Worm (Caenorhabditis elegans) whole organism, L4/young adult: Measurements from ENCODE around the gene ula-1.

Experiments used
- W03F9.2 ChIP-seq: fragments of 150-350 bp; optimal IDR thresholded peaks from 2 replicates; lab custom pipeline; 2014; ENCODE audit warnings: missing biosample characterization, missing genetic modification characterization
- dao-5 ChIP-seq: sonication (generic microtip); optimal IDR thresholded peaks from 2 replicates; lab custom pipeline; 2016; ENCODE audit warnings: missing genotype, missing genetic modification characterization, moderate library complexity, missing compliant biosample characterization
- him-1 ChIP-seq: sonication (generic microtip); optimal IDR thresholded peaks from 2 replicates; lab custom pipeline; 2016; ENCODE audit warnings: missing genotype, missing genetic modification reagents, missing genetic modification characterization, missing compliant biosample characterization

The ula-1 gene

DNA sequence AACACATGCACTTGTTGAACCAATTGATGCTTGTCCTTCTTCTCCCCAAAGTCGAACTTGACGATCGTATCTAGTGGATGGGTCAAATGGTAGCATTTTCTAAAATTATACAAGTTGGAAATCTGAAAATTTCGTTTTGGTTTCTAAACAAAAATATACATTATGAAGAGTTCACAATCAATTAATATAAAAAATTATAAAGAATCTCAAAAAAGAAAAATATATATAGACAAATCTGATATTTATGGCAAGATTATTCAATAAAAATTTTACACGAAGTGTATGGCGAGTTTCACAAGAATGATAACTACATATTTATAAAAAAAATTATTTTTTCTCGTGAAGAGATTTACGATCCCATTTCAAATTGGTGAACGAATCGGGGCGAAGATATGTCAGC is at the start of gene ula-1:
ula-1 (minus strand) TSS at position 101 of the 400 bp plus-strand sequence.
- no peak for TF ChIP-seq W03F9.2 (tag; lab: Kevin White, UChicago)
- TF ChIP-seq dao-5 (tag; lab: Kevin White, UChicago), result no peak
- no peak for TF ChIP-seq him-1 (tag; lab: Kevin White, UChicago)

DNA sequence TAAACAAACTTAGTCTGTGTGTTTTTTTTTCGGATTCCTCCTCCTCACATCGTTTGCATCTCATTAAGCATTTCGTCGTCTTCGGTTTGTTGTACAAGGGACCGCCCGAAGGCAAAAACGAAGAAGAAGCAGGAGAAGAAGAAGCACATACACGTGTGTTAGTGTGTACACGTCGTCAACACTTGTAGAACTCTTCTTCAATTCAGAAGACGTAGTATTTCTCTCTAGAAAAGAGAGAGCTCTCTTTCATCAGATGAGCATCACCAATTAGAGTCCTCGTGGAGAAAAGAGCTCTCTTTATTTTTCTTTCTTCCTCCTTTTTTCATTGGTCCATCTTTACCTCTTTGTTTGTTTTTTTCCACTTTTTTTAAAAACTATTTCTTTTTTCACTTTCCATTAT is 48.0 kb upstream of the ula-1 start:
- TF ChIP-seq him-1 (tag; lab: Kevin White, UChicago) (no peak), W03F9.2 (tag; lab: Kevin White, UChicago) (no peak), dao-5 (tag; lab: Kevin White, UChicago) (no peak)

DNA sequence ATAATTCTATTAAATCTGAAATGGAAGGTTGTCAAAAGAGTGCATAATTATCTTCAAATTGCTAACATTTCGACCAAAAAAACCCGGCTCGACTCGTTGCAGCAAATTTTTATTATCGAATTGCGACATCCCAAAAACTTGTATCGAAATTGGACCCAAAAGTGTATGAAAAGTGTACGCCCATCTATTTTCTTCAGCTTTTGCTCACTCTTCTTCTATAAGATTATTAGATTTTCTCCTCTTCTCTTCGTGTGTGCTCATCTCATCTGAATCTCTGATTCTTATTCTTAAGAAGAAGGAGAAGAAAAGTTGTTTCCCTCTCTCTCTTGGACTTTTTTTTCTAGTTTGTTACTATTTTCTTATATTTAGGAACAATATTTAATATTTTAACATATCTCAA is 47.1 kb upstream of the ula-1 start:
- TF ChIP-seq him-1 (tag; lab: Kevin White, UChicago) (no peak), dao-5 (tag; lab: Kevin White, UChicago) (no peak), W03F9.2 (tag; lab: Kevin White, UChicago) (no peak)

DNA sequence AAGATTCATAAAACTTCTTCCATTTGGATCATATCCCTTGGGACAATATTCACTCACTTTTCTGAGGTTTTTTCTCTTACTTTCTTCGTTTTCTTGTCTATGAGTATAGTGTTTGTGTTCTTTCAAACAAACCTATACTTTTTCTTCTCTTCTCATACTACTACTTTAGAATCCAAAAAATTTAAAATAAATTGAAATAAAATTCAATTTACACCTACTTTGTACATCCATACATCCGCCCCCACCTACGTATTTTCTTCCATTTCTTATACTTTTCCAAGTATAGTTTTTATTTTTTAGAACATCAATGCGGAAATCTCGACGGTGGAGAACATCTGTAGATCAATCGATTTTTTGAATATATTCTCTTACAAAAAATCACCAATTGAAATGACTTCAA is 45.1 kb upstream of the ula-1 start, which contains the start of gene nca-2:
nca-2 (plus strand) TSS at position 301 of the 400 bp plus-strand sequence.
- no peak for TF ChIP-seq dao-5 (tag; lab: Kevin White, UChicago)
- TF ChIP-seq him-1 (tag; lab: Kevin White, UChicago), result no peak
- no peak for TF ChIP-seq W03F9.2 (tag; lab: Kevin White, UChicago)

DNA sequence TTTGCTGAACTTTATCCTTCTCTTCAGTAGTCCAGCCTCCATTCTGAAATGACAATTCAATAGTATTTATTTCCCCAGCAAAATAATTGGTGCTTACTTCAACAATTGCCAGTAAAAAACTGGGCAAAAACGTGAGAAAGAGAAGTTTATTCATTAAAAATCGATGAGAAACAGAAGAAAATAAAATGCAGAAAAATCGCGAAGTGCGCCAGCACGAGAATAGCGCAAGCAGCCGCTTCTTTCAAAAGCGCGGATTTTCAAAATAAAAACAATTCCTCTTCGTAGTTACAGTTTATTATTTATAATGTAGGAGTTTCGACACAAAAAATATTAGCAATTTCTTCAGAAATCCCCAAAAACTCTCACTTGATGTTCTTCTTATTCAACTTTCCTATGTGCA is 42.8 kb upstream of the ula-1 start, which contains the start of gene C27F2.9:
C27F2.9 (minus strand) TSS at position 159 of the 400 bp plus-strand sequence.
- peak; percentile 85 for TF ChIP-seq him-1 (tag; lab: Kevin White, UChicago)
- peak; percentile 93 for TF ChIP-seq W03F9.2 (tag; lab: Kevin White, UChicago)
- no peak for TF ChIP-seq dao-5 (tag; lab: Kevin White, UChicago)

DNA sequence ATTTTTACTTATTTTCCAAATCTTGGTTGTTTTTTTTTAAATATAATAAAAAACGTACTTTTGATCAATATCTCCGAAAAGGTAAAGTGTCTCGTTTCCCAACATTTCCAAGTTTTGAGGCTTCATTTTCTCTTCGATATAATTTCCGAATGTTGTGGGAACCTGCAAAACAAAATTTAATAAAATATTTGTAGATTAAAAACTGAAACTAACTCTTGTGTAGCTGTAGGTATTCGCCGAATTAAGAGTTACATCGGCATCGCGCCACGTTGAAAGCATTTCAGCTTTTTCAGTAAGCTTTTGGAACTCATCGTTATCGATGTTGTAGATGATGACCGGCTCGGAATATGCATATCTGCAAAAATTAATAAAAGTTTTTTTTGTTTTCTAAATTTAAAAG is 42.3 kb upstream of the ula-1 start, which contains the start of gene vps-22:
vps-22 (minus strand) TSS at position 101 of the 400 bp plus-strand sequence.
- TF ChIP-seq him-1 (tag; lab: Kevin White, UChicago) (no peak), W03F9.2 (tag; lab: Kevin White, UChicago) (no peak), dao-5 (tag; lab: Kevin White, UChicago) (no peak)

DNA sequence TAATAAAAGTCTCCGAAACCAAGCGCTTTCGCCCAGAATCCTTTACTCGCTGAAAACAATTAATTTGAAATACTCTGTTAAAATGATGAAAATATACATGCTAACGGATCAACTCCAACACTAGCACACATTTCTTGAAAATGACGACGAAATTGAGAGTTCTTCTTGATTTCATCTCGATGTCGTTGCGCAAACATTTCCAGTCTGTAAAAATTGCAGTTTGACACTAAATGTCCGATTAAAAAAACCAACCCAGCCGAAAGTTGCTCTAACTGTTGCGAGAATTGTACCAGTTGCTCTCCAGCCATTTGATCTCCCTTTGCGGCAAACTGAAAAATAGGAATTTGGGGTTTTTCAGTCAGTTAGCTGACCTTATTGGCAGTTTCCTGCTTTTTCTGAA is 41.2 kb upstream of the ula-1 start:
- no peak for TF ChIP-seq W03F9.2 (tag; lab: Kevin White, UChicago)
- TF ChIP-seq him-1 (tag; lab: Kevin White, UChicago), result no peak
- no peak for TF ChIP-seq dao-5 (tag; lab: Kevin White, UChicago)

DNA sequence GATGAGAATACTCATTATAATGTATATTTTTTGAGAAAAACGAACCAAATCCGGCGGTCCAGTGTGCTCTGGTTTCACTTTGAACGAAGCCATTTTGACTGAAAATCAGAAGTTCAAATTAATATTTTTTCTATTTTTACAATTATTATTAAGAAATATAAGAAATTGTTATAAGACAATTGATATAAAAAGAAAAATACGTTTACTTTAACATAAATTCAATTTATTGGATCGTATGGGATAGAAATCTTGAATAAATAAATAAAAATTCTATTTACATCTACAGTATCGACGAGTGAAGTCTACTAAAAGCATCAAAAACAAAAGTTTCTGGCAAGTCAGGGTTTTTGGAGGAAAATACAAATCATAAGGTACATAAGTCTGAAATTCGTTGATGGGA is 40.1 kb upstream of the ula-1 start, which contains the start of gene C27F2.4:
C27F2.4 (minus strand) TSS at position 101 of the 400 bp plus-strand sequence.
- TF ChIP-seq him-1 (tag; lab: Kevin White, UChicago), result no peak
- TF ChIP-seq W03F9.2 (tag; lab: Kevin White, UChicago), result no peak
- no peak for TF ChIP-seq dao-5 (tag; lab: Kevin White, UChicago)

DNA sequence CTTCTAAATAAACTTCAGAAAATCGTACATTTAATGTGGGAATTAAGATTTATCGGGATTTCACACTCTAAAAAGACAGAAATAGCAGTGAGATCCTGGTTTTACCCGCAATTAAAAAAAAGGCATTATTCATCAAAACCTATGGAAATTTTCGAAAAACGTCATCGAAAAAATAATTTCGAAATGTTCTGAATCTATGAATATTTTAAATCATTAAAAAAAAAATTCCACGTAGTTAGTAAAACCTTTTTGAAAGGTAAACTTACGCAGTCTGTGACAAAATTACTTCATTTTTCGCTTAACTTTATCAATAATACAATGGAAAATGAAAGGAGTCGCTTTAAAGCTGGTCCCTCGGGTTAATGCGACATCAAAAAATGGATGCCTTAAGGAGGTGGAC is 36.4 kb upstream of the ula-1 start, which contains the start of gene C26E6.1:
C26E6.1 (plus strand) TSS at position 301 of the 400 bp plus-strand sequence.
- no peak for TF ChIP-seq W03F9.2 (tag; lab: Kevin White, UChicago)
- no peak for TF ChIP-seq him-1 (tag; lab: Kevin White, UChicago)
- no peak for TF ChIP-seq dao-5 (tag; lab: Kevin White, UChicago)

DNA sequence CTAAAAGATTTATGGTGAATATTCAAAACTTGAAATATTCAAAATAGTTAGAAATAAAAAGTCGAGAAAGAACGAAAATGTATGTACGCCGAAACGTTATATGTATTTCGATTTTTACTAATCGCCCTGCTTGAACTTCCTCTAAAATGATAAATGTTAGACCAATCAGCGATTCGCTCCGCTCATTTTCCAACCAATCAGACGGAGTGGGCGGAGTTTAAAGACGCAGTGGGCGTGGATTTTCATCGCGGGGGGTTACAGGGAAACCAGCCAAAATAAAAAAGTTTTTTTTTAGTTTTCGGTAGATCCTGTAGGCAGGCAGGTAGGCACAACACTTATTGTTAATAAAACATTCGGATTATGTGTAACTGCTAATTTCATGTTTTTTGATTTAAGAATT is 32.8 kb upstream of the ula-1 start:
- TF ChIP-seq dao-5 (tag; lab: Kevin White, UChicago) (no peak), him-1 (tag; lab: Kevin White, UChicago) (no peak), W03F9.2 (tag; lab: Kevin White, UChicago) (no peak)

DNA sequence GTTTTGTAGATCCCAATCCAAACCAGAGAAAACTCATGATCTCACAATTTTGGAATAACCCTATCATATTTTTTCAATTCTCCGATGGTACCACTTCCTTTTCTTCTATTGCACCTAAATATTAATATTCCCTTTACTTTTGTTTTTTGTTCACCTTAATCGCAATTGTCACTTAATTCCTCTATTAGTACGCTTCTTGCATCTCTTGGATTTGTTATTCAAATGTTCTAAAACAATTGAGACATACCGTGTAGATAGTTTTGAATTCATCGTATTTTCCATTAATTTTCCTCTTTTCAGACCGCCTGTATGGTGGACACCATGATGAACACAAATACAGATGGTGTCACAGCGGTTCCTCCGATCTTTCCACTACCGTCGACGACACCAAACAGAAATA is 31.7 kb upstream of the ula-1 start, which contains the start of gene flh-2:
flh-2 (plus strand) TSS at position 301 of the 400 bp plus-strand sequence.
- no peak for TF ChIP-seq him-1 (tag; lab: Kevin White, UChicago)
- TF ChIP-seq W03F9.2 (tag; lab: Kevin White, UChicago), result no peak
- no peak for TF ChIP-seq dao-5 (tag; lab: Kevin White, UChicago)

DNA sequence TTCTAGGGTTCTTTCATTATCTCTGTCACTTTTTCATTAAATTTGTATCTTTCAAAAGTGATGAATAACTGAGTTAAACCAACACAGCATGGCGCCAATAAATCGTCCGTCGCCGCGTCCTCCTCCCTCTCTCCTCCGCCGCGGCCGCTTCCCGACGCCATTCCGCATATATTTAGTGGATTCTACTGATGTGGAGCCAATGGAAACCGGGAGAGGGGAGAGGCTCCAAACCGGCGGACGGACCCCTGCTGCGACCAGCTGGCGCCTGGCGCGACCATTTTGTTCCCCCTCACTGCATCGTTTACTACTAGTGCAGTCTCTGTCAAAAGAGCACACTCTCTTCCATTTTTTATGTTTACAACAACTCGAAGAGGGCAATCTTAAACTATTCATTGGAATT is 31.1 kb upstream of the ula-1 start:
- TF ChIP-seq W03F9.2 (tag; lab: Kevin White, UChicago) (no peak), dao-5 (tag; lab: Kevin White, UChicago) (no peak), him-1 (tag; lab: Kevin White, UChicago) (no peak)

DNA sequence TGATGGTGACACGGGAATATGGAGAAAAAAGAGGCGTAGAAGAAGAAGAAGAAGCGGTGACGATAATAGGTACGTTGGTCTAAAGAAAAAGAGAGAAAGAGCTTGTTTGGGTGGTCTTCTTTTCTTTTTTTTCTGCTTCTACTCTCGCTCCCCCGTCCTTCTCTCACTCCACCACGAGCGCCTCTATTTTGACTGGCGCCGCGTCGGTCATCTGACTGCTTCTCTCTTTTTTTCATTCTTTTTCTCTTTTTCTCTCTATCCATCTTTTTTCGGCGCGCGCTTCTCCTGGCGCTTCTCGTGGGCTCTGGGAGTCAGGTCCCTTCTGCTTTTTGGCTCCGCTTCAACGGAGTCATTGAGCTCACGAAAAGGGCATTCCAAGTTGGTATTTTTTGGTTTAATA is 30.2 kb upstream of the ula-1 start:
- TF ChIP-seq him-1 (tag; lab: Kevin White, UChicago) (peak; percentile 27), W03F9.2 (tag; lab: Kevin White, UChicago) (no peak)

DNA sequence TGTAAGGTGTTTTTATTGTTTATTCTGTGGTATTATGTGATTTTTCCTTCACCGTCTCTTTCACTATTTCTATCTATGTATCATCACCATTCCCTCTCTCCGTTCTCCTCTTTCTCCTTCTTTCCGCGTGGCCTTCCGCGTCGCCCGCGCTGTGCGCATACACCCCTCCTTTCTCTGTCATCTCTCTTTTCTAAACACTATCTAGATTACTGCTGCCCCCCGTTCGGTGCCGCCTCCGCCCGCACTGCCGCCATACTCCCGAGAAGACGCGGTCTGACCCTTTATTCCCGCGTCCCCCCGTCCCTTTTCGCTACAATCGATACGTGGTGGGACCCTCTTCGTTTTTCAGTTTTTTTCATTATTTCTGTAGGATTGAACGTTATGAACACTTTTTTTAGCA is 28.5 kb upstream of the ula-1 start:
- TF ChIP-seq dao-5 (tag; lab: Kevin White, UChicago), result no peak
- no peak for TF ChIP-seq him-1 (tag; lab: Kevin White, UChicago)
- no peak for TF ChIP-seq W03F9.2 (tag; lab: Kevin White, UChicago)
